Worm (Caenorhabditis elegans) whole organism, mixed stage, embryonic: ENCODE data around the gene smu-2.

ENCODE experiments used
- blmp-1 ChIP-seq: fragments of 150-350 bp; optimal IDR thresholded peaks from 2 replicates; lab custom pipeline; 2014; ENCODE audit warnings: missing biosample characterization, missing genetic modification characterization
- elt-1 ChIP-seq: sonication (generic microtip); optimal IDR thresholded peaks from 2 replicates; lab custom pipeline; 2017; ENCODE audit warnings: missing genetic modification characterization, mild to moderate bottlenecking, missing compliant biosample characterization, antibody characterized with exemption, moderate library complexity, borderline replicate concordance; ENCODE audit not compliant: insufficient read depth
- nhr-237 ChIP-seq: fragments of 150-350 bp; optimal IDR thresholded peaks from 2 replicates; lab custom pipeline; 2014; ENCODE audit warnings: missing biosample characterization, missing genetic modification characterization
- nhr-76 ChIP-seq: sonication (generic microtip); optimal IDR thresholded peaks from 2 replicates; lab custom pipeline; 2017; ENCODE audit warnings: missing biosample characterization, missing genetic modification characterization

ce11 chrII:3472817-3473216, 9.4 kb upstream of the smu-2 start, which contains the start of gene Y49F6B.6:
- TF ChIP-seq nhr-76 (tag; lab: Kevin White, UChicago) = no peak
- no peak for TF ChIP-seq elt-1 (tag; lab: Kevin White, UChicago)
- TF ChIP-seq blmp-1 = no peak
- no peak for TF ChIP-seq nhr-237 (tag; lab: Kevin White, UChicago)
